Worm (Caenorhabditis elegans) whole organism, L2 larva: ENCODE results near the gene ebp-1.
"Not testable (repeated sequence)": the region's sequence is repeated elsewhere in the genome, so short reads cannot be mapped to it uniquely, and the experiment has no call there.

Source experiments
- C34F6.9 ChIP-seq: fragments of 150-350 bp; optimal IDR thresholded peaks from 2 replicates; lab custom pipeline; 2014; ENCODE audit warnings: missing biosample characterization, missing genetic modification characterization
- F13H6.1 ChIP-seq: sonication (generic microtip); optimal IDR thresholded peaks from 2 replicates; lab custom pipeline; 2016; ENCODE audit warnings: missing genetic modification characterization, missing compliant biosample characterization
- ZK546.5 ChIP-seq: sonication (generic microtip); optimal IDR thresholded peaks from 2 replicates; lab custom pipeline; 2017; ENCODE audit warnings: missing biosample characterization, missing genetic modification characterization
- alr-1 ChIP-seq: fragments of 150-350 bp; optimal IDR thresholded peaks from 2 replicates; lab custom pipeline; 2014; ENCODE audit warnings: missing biosample characterization, missing genetic modification characterization
- blmp-1 ChIP-seq: sonication (generic microtip); optimal IDR thresholded peaks from 2 replicates; lab custom pipeline; 2017; ENCODE audit warnings: missing genetic modification characterization, mild to moderate bottlenecking, missing compliant biosample characterization, antibody characterized with exemption, moderate library complexity; ENCODE audit not compliant: insufficient read depth
- crh-2 ChIP-seq: sonication (generic microtip); optimal IDR thresholded peaks from 2 replicates; lab custom pipeline; 2017; ENCODE audit warnings: missing biosample characterization, missing genetic modification characterization
- dmd-4 ChIP-seq: sonication (generic microtip); optimal IDR thresholded peaks from 2 replicates; lab custom pipeline; 2017; ENCODE audit warnings: missing biosample characterization, missing genetic modification characterization
- egl-27 ChIP-seq: sonication (generic microtip); optimal IDR thresholded peaks from 3 replicates; lab custom pipeline; 2017; ENCODE audit warnings: missing biosample characterization, missing genetic modification reagents, missing genetic modification characterization
- elt-1 ChIP-seq: fragments of 150-350 bp; optimal IDR thresholded peaks from 2 replicates; lab custom pipeline; 2014; ENCODE audit warnings: missing biosample characterization, missing genetic modification characterization
- elt-3 ChIP-seq: sonication (generic microtip); optimal IDR thresholded peaks from 2 replicates; lab custom pipeline; 2017; ENCODE audit warnings: missing biosample characterization, missing genetic modification characterization
- fos-1 ChIP-seq: fragments of 150-350 bp; optimal IDR thresholded peaks from 2 replicates; lab custom pipeline; 2014; ENCODE audit warnings: missing biosample characterization, missing genetic modification characterization
- gmeb-1 ChIP-seq: fragments of 150-350 bp; optimal IDR thresholded peaks from 2 replicates; lab custom pipeline; 2014; ENCODE audit warnings: missing biosample characterization, missing genetic modification characterization
- lin-11 ChIP-seq: fragments of 150-350 bp; sonication (generic microtip); optimal IDR thresholded peaks from 2 replicates; lab custom pipeline; 2014; ENCODE audit warnings: missing biosample characterization, missing genetic modification characterization, inconsistent platforms, mixed read lengths
- lin-13 ChIP-seq: fragments of 150-350 bp; optimal IDR thresholded peaks from 2 replicates; lab custom pipeline; 2014; ENCODE audit warnings: missing biosample characterization, missing genetic modification reagents, missing genetic modification characterization
- lin-39 ChIP-seq: fragments of 150-350 bp; optimal IDR thresholded peaks from 2 replicates; lab custom pipeline; 2014; ENCODE audit warnings: missing biosample characterization, missing genetic modification reagents, missing genetic modification characterization
- lsy-2 ChIP-seq, 2 experiments: fragments of 150-350 bp in 1 of 2; sonication (generic microtip) in 1 of 2; optimal IDR thresholded peaks; 2 replicates each; lab custom pipeline; 2014 to 2017; ENCODE audit warnings: missing biosample characterization in 2 of 2, missing genetic modification characterization in 2 of 2
- mbf-1 ChIP-seq: sonication (generic microtip); optimal IDR thresholded peaks from 2 replicates; lab custom pipeline; 2017; ENCODE audit warnings: missing biosample characterization, missing genetic modification characterization
- nhr-10 ChIP-seq: sonication (generic microtip); optimal IDR thresholded peaks from 2 replicates; lab custom pipeline; 2017; ENCODE audit warnings: missing biosample characterization, missing genetic modification characterization
- nhr-11 ChIP-seq: fragments of 150-350 bp; optimal IDR thresholded peaks from 2 replicates; lab custom pipeline; 2014; ENCODE audit warnings: missing biosample characterization, missing genetic modification characterization
- nhr-12 ChIP-seq: fragments of 150-350 bp; optimal IDR thresholded peaks from 2 replicates; lab custom pipeline; 2014; ENCODE audit warnings: missing biosample characterization, missing genetic modification characterization
- nhr-21 ChIP-seq: fragments of 150-350 bp; optimal IDR thresholded peaks from 2 replicates; lab custom pipeline; 2014; ENCODE audit warnings: missing biosample characterization, missing genetic modification characterization
- nhr-23 ChIP-seq: fragments of 150-350 bp; optimal IDR thresholded peaks from 2 replicates; lab custom pipeline; 2014; ENCODE audit warnings: missing biosample characterization, missing genetic modification reagents, missing genetic modification characterization
- nhr-237 ChIP-seq: fragments of 150-350 bp; optimal IDR thresholded peaks from 2 replicates; lab custom pipeline; 2014; ENCODE audit warnings: missing biosample characterization, missing genetic modification characterization
- nhr-6 ChIP-seq: fragments of 150-350 bp; optimal IDR thresholded peaks from 2 replicates; lab custom pipeline; 2014; ENCODE audit warnings: missing biosample characterization, missing genetic modification characterization
- nhr-77 ChIP-seq: fragments of 150-350 bp; optimal IDR thresholded peaks from 2 replicates; lab custom pipeline; 2014; ENCODE audit warnings: missing biosample characterization, missing genetic modification characterization
- peb-1 ChIP-seq: fragments of 150-350 bp; optimal IDR thresholded peaks from 2 replicates; lab custom pipeline; 2014; ENCODE audit warnings: missing biosample characterization, missing genetic modification characterization
- sem-4 ChIP-seq: fragments of 150-350 bp; optimal IDR thresholded peaks from 2 replicates; lab custom pipeline; 2014; ENCODE audit warnings: missing biosample characterization, missing genetic modification reagents, missing genetic modification characterization
- skn-1 ChIP-seq: sonication (generic microtip); optimal IDR thresholded peaks from 2 replicates; lab custom pipeline; 2017; ENCODE audit warnings: missing biosample characterization, missing genetic modification characterization
- sma-9 ChIP-seq, 2 experiments: fragments of 150-350 bp in 1 of 2; sonication (generic microtip) in 1 of 2; optimal IDR thresholded peaks; 2 replicates each; lab custom pipeline; 2014 to 2016; ENCODE audit warnings: missing genetic modification characterization in 2 of 2, mild to moderate bottlenecking in 1 of 2, missing biosample characterization in 1 of 2, missing compliant biosample characterization in 1 of 2, missing genetic modification reagents in 1 of 2, moderate library complexity in 1 of 2
- snpc-4 ChIP-seq: fragments of 150-350 bp; optimal IDR thresholded peaks from 2 replicates; lab custom pipeline; 2014; ENCODE audit warnings: missing biosample characterization, missing genetic modification characterization
- zag-1 ChIP-seq: fragments of 150-350 bp; optimal IDR thresholded peaks from 2 replicates; lab custom pipeline; 2014; ENCODE audit warnings: missing biosample characterization, missing genetic modification characterization
- ztf-1 ChIP-seq: fragments of 200-800 bp; sonication (Bioruptor generic); conservative IDR thresholded peaks from 2 replicates; pipeline ENCODE4 v1.3.6; 2022; ENCODE audit warnings: missing genetic modification characterization, missing compliant biosample characterization
- ztf-11 ChIP-seq: sonication (generic microtip); optimal IDR thresholded peaks from 2 replicates; lab custom pipeline; 2017; ENCODE audit warnings: missing biosample characterization, missing genetic modification characterization
- ztf-4 ChIP-seq: fragments of 150-350 bp; optimal IDR thresholded peaks from 2 replicates; lab custom pipeline; 2014; ENCODE audit warnings: missing biosample characterization, missing genetic modification characterization

Gene ebp-1

DNA sequence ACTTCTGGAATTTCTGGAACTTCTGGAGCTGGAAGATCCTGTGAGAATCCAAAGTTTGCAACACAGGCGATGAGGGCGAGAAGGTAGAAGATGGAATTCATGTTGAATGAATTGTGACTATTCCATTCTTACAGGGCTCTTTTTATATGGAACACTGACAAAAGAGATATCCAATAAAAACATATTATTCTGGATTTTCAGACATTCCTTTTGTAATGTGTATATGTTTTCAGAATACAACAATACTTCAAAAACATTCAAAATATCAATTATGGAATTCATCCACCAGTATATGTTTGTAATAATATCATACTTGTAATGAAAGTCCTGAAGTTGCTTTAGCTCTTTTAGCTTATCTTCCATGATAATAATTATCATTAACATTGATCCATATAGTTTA, 32.6 kb upstream of the ebp-1 start, which contains the start of gene Y59A8B.26:
Gene Y59A8B.26 (minus strand): TSS at position 101 of the 400 bp plus-strand sequence.
- TF ChIP-seq dmd-4; nhr-23 (tag; lab: Kevin White, UChicago); sma-9 (GFP tag; optimal IDR thresholded peaks at IDR 0.05; lab: Kevin White, UChicago); sma-9 (tag; optimal IDR thresholded peaks at IDR 0.05; lab: Kevin White, UChicago): not testable (repeated sequence)

DNA sequence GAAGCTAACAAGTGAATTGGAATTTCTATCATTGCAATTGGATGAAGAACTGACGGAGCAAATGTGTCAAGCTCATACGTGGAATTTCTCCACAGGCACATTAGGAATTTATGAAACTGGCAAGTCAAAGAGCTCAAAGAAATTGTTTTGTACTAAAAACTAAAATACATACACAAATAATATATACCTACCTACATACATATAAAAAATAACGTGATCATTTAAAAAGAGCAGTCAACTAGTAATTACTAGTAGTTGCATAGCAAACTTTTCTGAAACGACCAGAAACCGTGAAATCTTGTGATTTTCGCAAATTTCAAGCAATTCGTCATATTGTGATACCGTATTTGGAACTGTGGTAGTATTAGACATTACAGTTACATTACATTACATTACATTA, 29.3 kb upstream of the ebp-1 start, which contains the start of gene srh-133:
Gene srh-133 (minus strand): TSS at position 101 of the 400 bp plus-strand sequence.
- TF ChIP-seq sem-4 (tag; lab: Kevin White, UChicago) (no peak), snpc-4 (tag; lab: Kevin White, UChicago) (no peak), crh-2 (tag; lab: Kevin White, UChicago) (no peak), C34F6.9 (no peak), nhr-12 (tag; lab: Kevin White, UChicago) (no peak), nhr-77 (tag; lab: Kevin White, UChicago) (no peak), skn-1 (tag; lab: Kevin White, UChicago) (no peak), lin-13 (no peak), F13H6.1 (tag; lab: Kevin White, UChicago) (no peak), nhr-237 (tag; lab: Kevin White, UChicago) (no peak), elt-3 (tag; lab: Kevin White, UChicago) (no peak)
- TF ChIP-seq, all 48 proteins: peak for 0

DNA sequence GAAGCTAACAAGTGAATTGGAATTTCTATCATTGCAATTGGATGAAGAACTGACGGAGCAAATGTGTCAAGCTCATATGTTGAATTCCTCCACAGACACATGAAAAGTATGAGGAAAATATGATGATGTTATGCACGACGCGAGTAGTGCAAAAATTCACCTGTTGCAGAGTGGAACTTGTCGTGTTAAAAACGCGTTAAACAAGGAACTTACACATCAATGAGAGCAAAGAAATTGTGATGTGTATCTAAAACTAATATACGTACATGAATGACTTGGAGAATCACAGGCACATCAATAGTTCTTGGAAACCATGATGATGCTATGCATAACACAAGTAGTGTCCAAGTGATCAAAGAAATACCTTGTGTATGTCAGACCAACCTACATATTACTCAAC, 26.1 kb upstream of the ebp-1 start, which contains the start of gene srh-134:
Gene srh-134 (minus strand): TSS at position 101 of the 400 bp plus-strand sequence.
- TF ChIP-seq nhr-6 (tag; lab: Kevin White, UChicago), result no peak
- no peak for TF ChIP-seq nhr-237 (tag; lab: Kevin White, UChicago)
- TF ChIP-seq mbf-1 (tag; lab: Kevin White, UChicago), result no peak
- no peak for TF ChIP-seq ztf-4 (tag; lab: Kevin White, UChicago)
- no peak for TF ChIP-seq fos-1 (tag; lab: Kevin White, UChicago)
- TF ChIP-seq lsy-2 (tag; optimal IDR thresholded peaks at IDR 0.05; lab: Kevin White, UChicago), result no peak
- TF ChIP-seq nhr-11 (tag; lab: Kevin White, UChicago), result no peak
- no peak for TF ChIP-seq nhr-21
- no peak for TF ChIP-seq skn-1 (tag; lab: Kevin White, UChicago)
- TF ChIP-seq zag-1 (tag; lab: Kevin White, UChicago), result no peak
- no peak for TF ChIP-seq ZK546.5 (tag; lab: Kevin White, UChicago)

DNA sequence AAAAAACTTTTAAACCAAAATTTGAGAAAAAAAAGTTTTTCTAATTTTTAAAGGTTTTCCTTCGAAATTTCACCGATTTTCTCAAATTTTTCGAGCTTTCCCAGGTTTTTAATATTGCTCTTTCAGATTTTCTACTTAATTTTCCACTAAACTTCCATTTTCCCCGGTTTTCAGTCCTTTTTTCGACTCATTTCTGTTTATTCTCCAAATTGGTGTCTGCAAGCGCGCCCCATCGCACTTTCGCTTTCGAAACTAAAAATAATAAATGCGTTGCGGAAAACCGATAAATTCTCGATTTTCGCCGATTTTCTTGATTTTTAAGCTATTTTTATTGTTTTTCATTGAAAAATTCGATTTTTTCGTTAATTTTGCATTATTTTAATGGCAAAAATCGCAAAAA, 21.9 kb upstream of the ebp-1 start:
- TF ChIP-seq ztf-11 (no peak), blmp-1 (tag; lab: Kevin White, UChicago) (peak; percentile 2), elt-1 (tag; lab: Kevin White, UChicago) (no peak), sem-4 (tag; lab: Kevin White, UChicago) (no peak), nhr-21 (no peak), dmd-4 (no peak), gmeb-1 (tag; lab: Kevin White, UChicago) (no peak), F13H6.1 (tag; lab: Kevin White, UChicago) (no peak), nhr-11 (tag; lab: Kevin White, UChicago) (no peak), lin-11 (no peak), peb-1 (tag; lab: Kevin White, UChicago) (no peak), mbf-1 (tag; lab: Kevin White, UChicago) (no peak), lin-39 (no peak), C34F6.9 (peak; percentile 40), elt-3 (tag; lab: Kevin White, UChicago) (no peak), alr-1 (tag; lab: Kevin White, UChicago) (no peak), ZK546.5 (tag; lab: Kevin White, UChicago) (no peak)
- TF ChIP-seq, all 48 proteins: peak for 2

DNA sequence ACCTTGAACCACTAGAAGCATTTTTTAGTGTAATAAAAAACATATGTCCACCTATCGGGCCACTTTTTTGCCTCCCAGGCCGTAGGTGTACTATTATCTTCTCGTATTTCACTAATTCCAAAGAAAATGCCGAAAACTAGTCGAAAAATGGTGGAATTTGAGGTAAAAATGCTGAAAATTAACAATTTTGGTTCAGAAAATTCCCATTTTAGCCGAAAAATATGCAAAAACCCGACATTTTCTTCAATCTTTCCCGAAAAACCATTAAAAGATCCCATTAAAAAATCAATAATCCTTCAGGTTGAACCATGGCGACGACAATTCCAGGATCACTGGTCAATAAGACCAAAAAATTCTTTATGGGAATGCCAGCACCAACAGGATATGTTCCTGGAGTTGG, 21.2 kb upstream of the ebp-1 start, which contains the start of gene prp-6:
Gene prp-6 (plus strand): TSS at position 301 of the 400 bp plus-strand sequence.
- TF ChIP-seq egl-27, result no peak
- TF ChIP-seq ztf-1 (GFP tag; lab: Robert Waterston, UW), result no peak
- no peak for TF ChIP-seq elt-3 (tag; lab: Kevin White, UChicago)
- TF ChIP-seq sma-9 (GFP tag; optimal IDR thresholded peaks at IDR 0.05; lab: Kevin White, UChicago), result no peak
- TF ChIP-seq sma-9 (tag; optimal IDR thresholded peaks at IDR 0.05; lab: Kevin White, UChicago), result no peak
- TF ChIP-seq nhr-10 (tag; lab: Kevin White, UChicago), result no peak
- TF ChIP-seq ztf-11, result no peak
- TF ChIP-seq dmd-4, result no peak
- no peak for TF ChIP-seq ztf-4 (tag; lab: Kevin White, UChicago)
- TF ChIP-seq blmp-1 (tag; lab: Kevin White, UChicago), result no peak
- TF ChIP-seq lin-39, result no peak
- TF ChIP-seq, all 48 proteins: peak for 0
